Fruit fly (Drosophila melanogaster) whole organism, embryonic: Measurements from ENCODE around the gene CG42393.

Source experiments
- CG10267 ChIP-seq: fragments of 200-800 bp; sonication (Bioruptor generic); optimal IDR thresholded peaks from 2 replicates; lab custom pipeline; 2018; ENCODE audit warnings: missing biosample characterization, mild to moderate bottlenecking, missing genetic modification characterization, moderate library complexity
- CG10565 ChIP-seq: fragments of 200-800 bp; sonication (Bioruptor generic); optimal IDR thresholded peaks from 3 replicates; lab custom pipeline; 2016; ENCODE audit warnings: missing biosample characterization, mild to moderate bottlenecking, missing genetic modification characterization
- CG11247 ChIP-seq: fragments of 200-800 bp; sonication (Bioruptor generic); IDR thresholded peaks from 2 replicates; pipeline ENCODE4 v1.3.6; 2022; ENCODE audit warnings: missing biosample characterization, missing genetic modification characterization
- CG12104 ChIP-seq: fragments of 200-800 bp; sonication (Bioruptor generic); optimal IDR thresholded peaks from 3 replicates; lab custom pipeline; 2016; ENCODE audit warnings: missing biosample characterization, missing genetic modification characterization
- CG12219 ChIP-seq: fragments of 200-800 bp; sonication (Bioruptor generic); optimal IDR thresholded peaks from 3 replicates; lab custom pipeline; 2018; ENCODE audit warnings: missing biosample characterization, mild to moderate bottlenecking, missing genetic modification characterization
- CG15696 ChIP-seq: fragments of 200-800 bp; sonication (Bioruptor generic); optimal IDR thresholded peaks from 2 replicates; lab custom pipeline; 2019; ENCODE audit warnings: missing biosample characterization, mild to moderate bottlenecking, missing genetic modification characterization, moderate library complexity
- CG17385 ChIP-seq: fragments of 200-800 bp; sonication (Bioruptor generic); optimal IDR thresholded peaks from 3 replicates; lab custom pipeline; 2018; ENCODE audit warnings: missing biosample characterization, mild to moderate bottlenecking, missing genetic modification characterization
- CG17612 ChIP-seq: fragments of 200-800 bp; sonication (Bioruptor generic); IDR thresholded peaks from 2 replicates; pipeline ENCODE4 v1.3.6; 2022; ENCODE audit warnings: missing biosample characterization, missing genetic modification characterization
- CG17802 ChIP-seq: fragments of 200-800 bp; sonication (Bioruptor generic); optimal IDR thresholded peaks from 2 replicates; lab custom pipeline; 2018; ENCODE audit warnings: missing biosample characterization, mild to moderate bottlenecking, missing genetic modification characterization, moderate library complexity
- CG1792 ChIP-seq: fragments of 200-800 bp; sonication (Bioruptor generic); optimal IDR thresholded peaks from 2 replicates; lab custom pipeline; 2016; ENCODE audit warnings: missing biosample characterization, missing genetic modification characterization
- CG32772 ChIP-seq: fragments of 200-800 bp; sonication (Bioruptor generic); IDR thresholded peaks from 2 replicates; pipeline ENCODE4 v1.3.6; 2022; ENCODE audit warnings: missing biosample characterization, missing genetic modification characterization
- CG6683 ChIP-seq: fragments of 200-800 bp; sonication (Bioruptor generic); optimal IDR thresholded peaks from 2 replicates; lab custom pipeline; 2017; ENCODE audit warnings: missing biosample characterization, mild to moderate bottlenecking, missing genetic modification characterization, missing genetic modification reagents
- CG7839 ChIP-seq: fragments of 200-800 bp; sonication (Bioruptor generic); optimal IDR thresholded peaks from 3 replicates; lab custom pipeline; 2018; ENCODE audit warnings: missing biosample characterization, mild to moderate bottlenecking, missing genetic modification characterization, moderate library complexity
- CG8924 ChIP-seq: fragments of 200-800 bp; optimal IDR thresholded peaks from 3 replicates; lab custom pipeline; 2019; ENCODE audit warnings: missing biosample characterization, mild to moderate bottlenecking, missing genetic modification characterization, moderate library complexity
- D19B ChIP-seq: fragments of 200-800 bp; sonication (Bioruptor generic); optimal IDR thresholded peaks from 2 replicates; lab custom pipeline; 2017; ENCODE audit warnings: missing biosample characterization, mild to moderate bottlenecking, missing genetic modification characterization
- Deaf1 ChIP-seq: fragments of 200-800 bp; optimal IDR thresholded peaks from 3 replicates; lab custom pipeline; 2019; ENCODE audit warnings: missing biosample characterization, mild to moderate bottlenecking, missing genetic modification characterization, moderate library complexity
- Fer2 ChIP-seq: fragments of 200-800 bp; sonication (Bioruptor generic); optimal IDR thresholded peaks from 2 replicates; lab custom pipeline; 2018; ENCODE audit warnings: missing biosample characterization, mild to moderate bottlenecking, missing genetic modification characterization, moderate library complexity
- HHEX ChIP-seq: fragments of 200-800 bp; sonication (Bioruptor generic); optimal IDR thresholded peaks from 3 replicates; lab custom pipeline; 2017; ENCODE audit warnings: missing biosample characterization, mild to moderate bottlenecking, missing genetic modification characterization, missing genetic modification reagents
- Hr51 ChIP-seq, 2 experiments: fragments of 200-800 bp; sonication (Bioruptor generic); optimal IDR thresholded peaks; 2 replicates in 1 of 2; 3 replicates in 1 of 2; lab custom pipeline; 2016 to 2018; ENCODE audit warnings: missing biosample characterization in 2 of 2, missing genetic modification characterization in 2 of 2, mild to moderate bottlenecking in 1 of 2, moderate library complexity in 1 of 2
- Hr78 ChIP-seq, 2 experiments: fragments of 200-800 bp in 1 of 2; fragments of >200 bp in 1 of 2; sonication (Bioruptor generic) in 1 of 2; optimal IDR thresholded peaks; 2 replicates each; lab custom pipeline; 2017 to 2019; ENCODE audit warnings: missing biosample characterization in 2 of 2, missing genetic modification characterization in 2 of 2, mild to moderate bottlenecking in 1 of 2, moderate library complexity in 1 of 2
- Hsf ChIP-seq: fragments of 200-800 bp; sonication (Bioruptor generic); optimal IDR thresholded peaks from 3 replicates; lab custom pipeline; 2016; ENCODE audit warnings: missing biosample characterization, missing genetic modification characterization
- Lpt ChIP-seq: fragments of >200 bp; optimal IDR thresholded peaks from 2 replicates; lab custom pipeline; 2018; ENCODE audit warnings: missing biosample characterization, missing genetic modification characterization
- Mad ChIP-seq: fragments of 200-800 bp; sonication (Bioruptor generic); optimal IDR thresholded peaks from 2 replicates; lab custom pipeline; 2016; ENCODE audit warnings: missing biosample characterization, missing genetic modification characterization
- NK7.1 ChIP-seq: fragments of 200-800 bp; sonication (Bioruptor generic); optimal IDR thresholded peaks from 3 replicates; lab custom pipeline; 2016; ENCODE audit warnings: missing biosample characterization, missing genetic modification characterization
- Rfx ChIP-seq: fragments of 200-800 bp; sonication (Bioruptor generic); IDR thresholded peaks from 2 replicates; pipeline ENCODE4 v1.3.6; 2022; ENCODE audit warnings: missing biosample characterization, missing genetic modification characterization
- Rx ChIP-seq: fragments of 200-800 bp; sonication (Bioruptor generic); IDR thresholded peaks from 2 replicates; pipeline ENCODE4 v1.3.6; 2022; ENCODE audit warnings: missing biosample characterization, missing genetic modification characterization
- ara ChIP-seq: fragments of 200-800 bp; sonication (Bioruptor generic); IDR thresholded peaks from 2 replicates; pipeline ENCODE4 v1.3.6; 2022; ENCODE audit warnings: missing biosample characterization, missing genetic modification characterization
- az2 ChIP-seq: fragments of 200-800 bp; sonication (Bioruptor generic); optimal IDR thresholded peaks from 3 replicates; lab custom pipeline; 2016; ENCODE audit warnings: missing biosample characterization, missing genetic modification characterization
- crc ChIP-seq: fragments of 200-800 bp; sonication (Bioruptor generic); optimal IDR thresholded peaks from 2 replicates; lab custom pipeline; 2016; ENCODE audit warnings: missing biosample characterization, missing genetic modification characterization
- exex ChIP-seq: fragments of 200-800 bp; sonication (Bioruptor generic); optimal IDR thresholded peaks from 4 replicates; lab custom pipeline; 2018; ENCODE audit warnings: missing biosample characterization, mild to moderate bottlenecking, missing genetic modification characterization, moderate library complexity
- fd3F ChIP-seq: fragments of 200-800 bp; sonication (Bioruptor generic); optimal IDR thresholded peaks from 2 replicates; lab custom pipeline; 2018; ENCODE audit warnings: missing biosample characterization, mild to moderate bottlenecking, missing genetic modification characterization, moderate library complexity
- gem ChIP-seq: fragments of 200-800 bp; sonication (Bioruptor generic); optimal IDR thresholded peaks from 2 replicates; lab custom pipeline; 2019; ENCODE audit warnings: missing biosample characterization, mild to moderate bottlenecking, missing genetic modification characterization, moderate library complexity
- hbn ChIP-seq: fragments of 200-800 bp; sonication (Bioruptor generic); IDR thresholded peaks from 2 replicates; pipeline ENCODE4 v1.3.6; 2022; ENCODE audit warnings: missing biosample characterization, missing genetic modification characterization; ENCODE audit not compliant: partially characterized antibody
- ken ChIP-seq: fragments of 200-800 bp; sonication (Bioruptor generic); IDR thresholded peaks from 3 replicates; pipeline ENCODE4 v1.3.6; 2022; ENCODE audit warnings: missing biosample characterization, missing genetic modification characterization
- lov ChIP-seq, 2 experiments: fragments of 200-800 bp in 1 of 2; fragments of >200 bp in 1 of 2; sonication (Bioruptor generic) in 1 of 2; IDR thresholded peaks in 1 of 2; optimal IDR thresholded peaks in 1 of 2; 2 replicates in 1 of 2; 3 replicates in 1 of 2; pipeline versions ENCODE4 v1.3.6 to Lab custom; 2017 to 2022; ENCODE audit warnings: missing biosample characterization in 1 of 2, missing genetic modification characterization in 1 of 2
- mld ChIP-seq: fragments of 200-800 bp; sonication (Bioruptor generic); IDR thresholded peaks from 3 replicates; pipeline ENCODE4 v1.3.6; 2022; ENCODE audit warnings: missing biosample characterization, missing genetic modification characterization; ENCODE audit not compliant: partially characterized antibody
- oc ChIP-seq: fragments of 200-800 bp; sonication (Bioruptor generic); optimal IDR thresholded peaks from 2 replicates; lab custom pipeline; 2018; ENCODE audit warnings: missing biosample characterization, mild to moderate bottlenecking, missing genetic modification characterization, moderate library complexity
- p53 ChIP-seq: fragments of 200-800 bp; sonication (Bioruptor generic); optimal IDR thresholded peaks from 2 replicates; lab custom pipeline; 2016; ENCODE audit warnings: missing biosample characterization, missing genetic modification characterization
- row ChIP-seq: fragments of 200-800 bp; sonication (Bioruptor generic); IDR thresholded peaks from 3 replicates; pipeline ENCODE4 v1.3.6; 2022; ENCODE audit warnings: missing biosample characterization, missing genetic modification characterization
- sim ChIP-seq: fragments of 200-800 bp; sonication (Bioruptor generic); IDR thresholded peaks from 2 replicates; pipeline ENCODE4 v1.3.6; 2022; ENCODE audit warnings: missing biosample characterization, missing genetic modification characterization
- slou ChIP-seq: fragments of 200-800 bp; sonication (Bioruptor generic); optimal IDR thresholded peaks from 3 replicates; lab custom pipeline; 2016; ENCODE audit warnings: missing biosample characterization, missing genetic modification characterization
- stc ChIP-seq: fragments of 200-800 bp; sonication (Bioruptor generic); IDR thresholded peaks from 2 replicates; pipeline ENCODE4 v1.3.6; 2022; ENCODE audit warnings: missing biosample characterization, missing genetic modification characterization
- tin ChIP-seq: fragments of 200-800 bp; sonication (Bioruptor generic); optimal IDR thresholded peaks from 3 replicates; lab custom pipeline; 2016; ENCODE audit warnings: missing biosample characterization, missing genetic modification characterization
- tna ChIP-seq: fragments of 200-800 bp; sonication (Bioruptor generic); IDR thresholded peaks from 2 replicates; pipeline ENCODE4 v1.3.6; 2022; ENCODE audit warnings: missing biosample characterization, missing genetic modification characterization; ENCODE audit not compliant: partially characterized antibody
- unpg ChIP-seq: fragments of 200-800 bp; sonication (Bioruptor generic); optimal IDR thresholded peaks from 3 replicates; lab custom pipeline; 2018; ENCODE audit warnings: missing biosample characterization, mild to moderate bottlenecking, missing genetic modification characterization, moderate library complexity
- usp ChIP-seq: fragments of >200 bp; optimal IDR thresholded peaks from 2 replicates; lab custom pipeline; 2017; ENCODE audit warnings: missing biosample characterization, missing genetic modification characterization
- wdn ChIP-seq: fragments of 200-800 bp; sonication (Bioruptor generic); IDR thresholded peaks from 2 replicates; pipeline ENCODE4 v1.3.6; 2022; ENCODE audit warnings: missing biosample characterization, missing genetic modification characterization

CG42393 gene

DNA sequence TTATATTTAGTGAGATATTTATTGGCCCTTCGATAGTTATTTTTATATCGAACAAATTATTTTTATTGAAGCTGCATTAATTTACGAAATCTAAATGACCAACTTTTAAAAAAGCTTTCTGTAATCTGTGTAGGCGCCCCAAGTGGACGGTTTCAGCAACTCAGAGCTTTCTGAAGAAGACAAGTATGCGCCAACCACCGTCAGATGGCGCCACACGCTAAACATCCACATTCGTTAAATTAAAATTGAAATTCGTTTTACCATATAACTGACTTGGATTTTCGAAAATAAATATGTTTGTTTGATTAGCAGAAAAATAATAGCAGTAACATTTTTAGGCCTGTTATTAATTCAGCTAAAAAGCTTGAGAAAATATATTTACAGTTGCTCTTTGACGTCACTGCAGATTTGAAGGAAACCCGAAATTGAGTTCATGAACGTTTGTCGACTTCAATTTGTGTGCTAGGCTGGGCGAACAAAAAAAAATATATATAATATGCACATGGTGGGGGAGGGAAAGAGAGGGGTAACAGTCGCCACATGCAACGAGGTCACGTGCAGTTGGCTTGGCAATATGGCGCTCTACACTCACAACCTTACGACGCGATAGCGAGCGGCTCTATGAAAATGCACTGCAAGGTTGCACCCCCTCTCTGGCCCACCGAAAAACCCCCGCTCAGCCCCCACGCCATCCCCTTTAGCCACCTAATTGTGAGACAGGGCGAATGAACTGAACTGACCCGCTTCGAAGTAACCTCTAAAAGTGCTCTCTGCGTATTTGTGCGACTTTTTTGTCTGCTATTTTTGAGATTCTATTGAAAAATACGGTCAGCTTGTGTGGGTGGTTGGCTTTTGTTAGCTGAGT lies 22.7 kb upstream of the CG42393 start (continued):
- TF ChIP-seq Fer2 (tag; lab: Kevin White, UChicago) (peak; percentile 73), CG32772 (GFP tag; lab: Robert Waterston, UW) (peak; percentile 58; the same call in 1 of the 2 replicates), lov (optimal IDR thresholded peaks at IDR 0.05; lab: Kevin White, UChicago) (no peak), lov (GFP tag; IDR thresholded peaks at IDR 0.05; lab: Robert Waterston, UW) (peak; percentile 81; the same call in 2 of the 3 replicates), Mad (GFP tag; lab: Kevin White, UChicago) (peak; percentile 86), oc (tag; lab: Kevin White, UChicago) (peak; percentile 79), CG11247 (GFP tag; lab: Robert Waterston, UW) (peak; percentile 90), CG12219 (peak; percentile 87), CG7839 (tag; lab: Kevin White, UChicago) (peak; percentile 85), Deaf1 (tag; lab: Kevin White, UChicago) (peak; percentile 64), Hsf (GFP tag; lab: Kevin White, UChicago) (peak; percentile 86), CG17802 (tag; lab: Kevin White, UChicago) (peak; percentile 72), Lpt (no peak), Hr78 (GFP tag; optimal IDR thresholded peaks at IDR 0.05; lab: Kevin White, UChicago) (peak in 1 of 2 experiments; percentile 66), D19B (GFP tag; lab: Kevin White, UChicago) (peak; percentile 58), usp (GFP tag; lab: Kevin White, UChicago) (no peak), sim (peak; percentile 80; the same call in 1 of the 2 replicates), unpg (GFP tag; lab: Kevin White, UChicago) (peak; percentile 84), slou (GFP tag; lab: Kevin White, UChicago) (peak; percentile 22), CG17385 (peak; percentile 85), CG6683 (GFP tag; lab: Kevin White, UChicago) (peak; percentile 76), fd3F (GFP tag; lab: Kevin White, UChicago) (peak; percentile 78), CG10267 (tag; lab: Kevin White, UChicago) (peak; percentile 79), CG12104 (GFP tag; lab: Kevin White, UChicago) (peak; percentile 82), NK7.1 (GFP tag; lab: Kevin White, UChicago) (peak; percentile 89), wdn (GFP tag; lab: Robert Waterston, UW) (peak; percentile 65), HHEX (GFP tag; lab: Kevin White, UChicago) (peak; percentile 94), ken (GFP tag; lab: Robert Waterston, UW) (peak; percentile 77; the same call in 2 of the 3 replicates), az2 (peak; percentile 85), CG8924 (peak; percentile 58), exex (tag; lab: Kevin White, UChicago) (peak; percentile 49), CG15696 (tag; lab: Kevin White, UChicago) (peak; percentile 75), crc (GFP tag; lab: Kevin White, UChicago) (peak; percentile 61), CG1792 (GFP tag; lab: Kevin White, UChicago) (peak; percentile 72), Hr51 (GFP tag; optimal IDR thresholded peaks at IDR 0.05; lab: Kevin White, UChicago) (peak; percentile 72 to 83), mld (no peak), row (GFP tag; lab: Robert Waterston, UW) (peak; percentile 34; the same call in 2 of the 3 replicates), CG17612 (GFP tag; lab: Robert Waterston, UW) (no peak), CG10565 (peak; percentile 17), stc (peak; percentile 83), gem (tag; lab: Kevin White, UChicago) (peak; percentile 72), Rfx (GFP tag; lab: Robert Waterston, UW) (peak; percentile 93), Rx (peak; percentile 60), tin (GFP tag; lab: Kevin White, UChicago) (peak; percentile 84), ara (GFP tag; lab: Robert Waterston, UW) (peak; percentile 84), tna (GFP tag; lab: Robert Waterston, UW) (no peak), hbn (GFP tag; lab: Robert Waterston, UW) (no peak), p53 (GFP tag; lab: Kevin White, UChicago) (peak; percentile 48)
